Fruit fly (Drosophila melanogaster) whole organism, prepupa: ENCODE data around the gene Rint1.
A peak's percentile ranks its signal among the peaks of the same experiment; 100 is the strongest.

Source experiments
- CG10631 ChIP-seq: fragments of 200-800 bp; sonication (Bioruptor generic); optimal IDR thresholded peaks from 2 replicates; lab custom pipeline; 2016; ENCODE audit warnings: missing biosample characterization, missing genetic modification characterization
- CG10669 ChIP-seq: fragments of 200-800 bp; sonication (Bioruptor generic); optimal IDR thresholded peaks from 3 replicates; lab custom pipeline; 2018; ENCODE audit warnings: missing biosample characterization, mild to moderate bottlenecking, missing genetic modification characterization, moderate library complexity
- CG11762 ChIP-seq: fragments of 200-800 bp; sonication (Bioruptor generic); optimal IDR thresholded peaks from 3 replicates; lab custom pipeline; 2016; ENCODE audit warnings: missing biosample characterization, missing genetic modification characterization; ENCODE audit not compliant: insufficient read depth
- CG15336 ChIP-seq: fragments of 200-800 bp; sonication (Bioruptor generic); IDR thresholded peaks from 2 replicates; pipeline ENCODE4 v1.3.6; 2022; ENCODE audit warnings: missing biosample characterization, missing genetic modification characterization
- CG1621 ChIP-seq: fragments of 200-800 bp; sonication (Bioruptor generic); optimal IDR thresholded peaks from 3 replicates; lab custom pipeline; 2018; ENCODE audit warnings: missing biosample characterization, mild to moderate bottlenecking, missing genetic modification characterization
- CG16779 ChIP-seq: fragments of 200-800 bp; sonication (Bioruptor generic); optimal IDR thresholded peaks from 3 replicates; lab custom pipeline; 2017; ENCODE audit warnings: missing biosample characterization, mild to moderate bottlenecking, missing genetic modification characterization
- CG3032 ChIP-seq: fragments of 200-800 bp; optimal IDR thresholded peaks from 2 replicates; lab custom pipeline; 2019; ENCODE audit warnings: missing biosample characterization, mild to moderate bottlenecking, missing genetic modification characterization, moderate library complexity
- CG32006 ChIP-seq: fragments of 200-800 bp; sonication (Bioruptor generic); optimal IDR thresholded peaks from 3 replicates; lab custom pipeline; 2017; ENCODE audit warnings: missing biosample characterization, mild to moderate bottlenecking, missing genetic modification characterization
- CG34406 ChIP-seq: fragments of 200-800 bp; sonication (Bioruptor generic); optimal IDR thresholded peaks from 3 replicates; lab custom pipeline; 2016; ENCODE audit warnings: missing biosample characterization, missing genetic modification characterization
- CG3919 ChIP-seq: fragments of 200-800 bp; sonication (Bioruptor generic); optimal IDR thresholded peaks from 3 replicates; lab custom pipeline; 2016; ENCODE audit warnings: missing biosample characterization, missing genetic modification characterization
- CG4318 ChIP-seq: fragments of 200-800 bp; sonication (Bioruptor generic); optimal IDR thresholded peaks from 3 replicates; lab custom pipeline; 2017; ENCODE audit warnings: missing biosample characterization, mild to moderate bottlenecking, missing genetic modification characterization
- CG6792 ChIP-seq: fragments of 200-800 bp; sonication (Bioruptor generic); optimal IDR thresholded peaks from 3 replicates; lab custom pipeline; 2016; ENCODE audit warnings: missing biosample characterization, missing genetic modification characterization
- CG6808 ChIP-seq: fragments of 200-800 bp; sonication (Bioruptor generic); optimal IDR thresholded peaks from 3 replicates; lab custom pipeline; 2017; ENCODE audit warnings: missing biosample characterization, missing genetic modification characterization, mild to moderate bottlenecking, moderate library complexity, missing genetic modification reagents
- CG6854 ChIP-seq: fragments of 200-800 bp; sonication (Bioruptor generic); optimal IDR thresholded peaks from 2 replicates; lab custom pipeline; 2017; ENCODE audit warnings: missing biosample characterization, mild to moderate bottlenecking, missing genetic modification characterization
- CG7368 ChIP-seq: fragments of 200-800 bp; sonication (Bioruptor generic); optimal IDR thresholded peaks from 3 replicates; lab custom pipeline; 2016; ENCODE audit warnings: missing biosample characterization, missing genetic modification characterization
- CG8119 ChIP-seq: fragments of 200-800 bp; sonication (Bioruptor generic); IDR thresholded peaks from 3 replicates; pipeline ENCODE4 v1.3.6; 2022; ENCODE audit warnings: missing biosample characterization, missing genetic modification characterization
- CG8319 ChIP-seq: fragments of 200-800 bp; sonication (Bioruptor generic); optimal IDR thresholded peaks from 3 replicates; lab custom pipeline; 2016; ENCODE audit warnings: missing biosample characterization, missing genetic modification characterization
- CG8632 ChIP-seq: fragments of 200-800 bp; sonication (Bioruptor generic); optimal IDR thresholded peaks from 3 replicates; lab custom pipeline; 2016; ENCODE audit warnings: missing biosample characterization, missing genetic modification characterization
- CG9139 ChIP-seq: fragments of 200-800 bp; sonication (Bioruptor generic); optimal IDR thresholded peaks from 3 replicates; lab custom pipeline; 2017; ENCODE audit warnings: missing biosample characterization, mild to moderate bottlenecking, missing genetic modification characterization
- Eip75B ChIP-seq: fragments of 200-800 bp; sonication (Bioruptor generic); optimal IDR thresholded peaks from 3 replicates; lab custom pipeline; 2016; ENCODE audit warnings: missing biosample characterization, missing genetic modification characterization
- Eip78C ChIP-seq: fragments of 200-800 bp; sonication (Bioruptor generic); peaks from one replicate; lab custom pipeline; 2016; ENCODE audit warnings: missing biosample characterization, missing genetic modification characterization
- Eip93F ChIP-seq: fragments of 200-800 bp; sonication (Bioruptor generic); optimal IDR thresholded peaks from 2 replicates; lab custom pipeline; 2016; ENCODE audit warnings: missing biosample characterization, mild to moderate bottlenecking, missing genetic modification characterization
- Ets21C ChIP-seq: fragments of 200-800 bp; sonication (Bioruptor generic); optimal IDR thresholded peaks from 3 replicates; lab custom pipeline; 2016; ENCODE audit warnings: missing biosample characterization, missing genetic modification characterization
- Ets96B ChIP-seq: fragments of 200-800 bp; optimal IDR thresholded peaks from 2 replicates; lab custom pipeline; 2019; ENCODE audit warnings: missing biosample characterization, mild to moderate bottlenecking, missing genetic modification characterization, moderate library complexity
- Hr38 ChIP-seq: sonication (Bioruptor generic); optimal IDR thresholded peaks from 2 replicates; lab custom pipeline; 2016; ENCODE audit warnings: missing biosample characterization, missing genetic modification characterization
- Hr39 ChIP-seq: fragments of 200-800 bp; sonication (Bioruptor generic); optimal IDR thresholded peaks from 2 replicates; lab custom pipeline; 2016; ENCODE audit warnings: missing biosample characterization, missing genetic modification characterization
- Hr4 ChIP-seq: fragments of 200-800 bp; sonication (Bioruptor generic); optimal IDR thresholded peaks from 3 replicates; lab custom pipeline; 2016; ENCODE audit warnings: missing biosample characterization, missing genetic modification characterization
- Met ChIP-seq: fragments of 200-800 bp; sonication (Bioruptor generic); optimal IDR thresholded peaks from 3 replicates; lab custom pipeline; 2016; ENCODE audit warnings: missing biosample characterization, missing genetic modification characterization
- OdsH ChIP-seq: fragments of 200-800 bp; sonication (Bioruptor generic); optimal IDR thresholded peaks from 3 replicates; lab custom pipeline; 2016; ENCODE audit warnings: missing biosample characterization, missing genetic modification characterization
- Smox ChIP-seq: fragments of 200-800 bp; sonication (Bioruptor generic); optimal IDR thresholded peaks from 3 replicates; lab custom pipeline; 2016; ENCODE audit warnings: missing biosample characterization, missing genetic modification characterization
- Sox102F ChIP-seq: fragments of 200-800 bp; sonication (Bioruptor generic); optimal IDR thresholded peaks from 2 replicates; lab custom pipeline; 2016; ENCODE audit warnings: missing biosample characterization, mild to moderate bottlenecking, missing genetic modification characterization
- Sox14 ChIP-seq: fragments of 200-800 bp; sonication (Bioruptor generic); optimal IDR thresholded peaks from 3 replicates; lab custom pipeline; 2016; ENCODE audit warnings: missing biosample characterization, missing genetic modification characterization
- Sox15 ChIP-seq: fragments of 200-800 bp; sonication (Bioruptor generic); optimal IDR thresholded peaks from 3 replicates; lab custom pipeline; 2016; ENCODE audit warnings: missing biosample characterization, missing genetic modification characterization
- achi ChIP-seq: fragments of 200-800 bp; sonication (Bioruptor generic); optimal IDR thresholded peaks from 3 replicates; lab custom pipeline; 2016; ENCODE audit warnings: missing biosample characterization, missing genetic modification characterization
- cyc ChIP-seq: fragments of 200-800 bp; sonication (Bioruptor generic); optimal IDR thresholded peaks from 3 replicates; lab custom pipeline; 2016; ENCODE audit warnings: missing biosample characterization, missing genetic modification characterization
- dsx ChIP-seq: fragments of 200-800 bp; optimal IDR thresholded peaks from 3 replicates; lab custom pipeline; 2019; ENCODE audit warnings: missing biosample characterization, mild to moderate bottlenecking, missing genetic modification characterization, moderate library complexity; ENCODE audit not compliant: poor library complexity, severe bottlenecking
- fd85E ChIP-seq: fragments of 200-800 bp; sonication (Bioruptor generic); optimal IDR thresholded peaks from 3 replicates; lab custom pipeline; 2016; ENCODE audit warnings: missing biosample characterization, missing genetic modification characterization
- fkh ChIP-seq: fragments of 200-800 bp; sonication (Bioruptor generic); optimal IDR thresholded peaks from 3 replicates; lab custom pipeline; 2017; ENCODE audit warnings: missing biosample characterization, mild to moderate bottlenecking, missing genetic modification characterization, moderate library complexity
- lz ChIP-seq: fragments of 200-800 bp; sonication (Bioruptor generic); optimal IDR thresholded peaks from 3 replicates; lab custom pipeline; 2016; ENCODE audit warnings: missing biosample characterization, missing genetic modification characterization
- pdm3 ChIP-seq: fragments of 200-800 bp; sonication (Bioruptor generic); optimal IDR thresholded peaks from 3 replicates; lab custom pipeline; 2016; ENCODE audit warnings: missing biosample characterization, missing genetic modification characterization
- spab ChIP-seq: fragments of 200-800 bp; sonication (Bioruptor generic); optimal IDR thresholded peaks from 2 replicates; lab custom pipeline; 2017; ENCODE audit warnings: missing biosample characterization, mild to moderate bottlenecking, missing genetic modification characterization, missing genetic modification reagents
- ss ChIP-seq, 2 experiments: fragments of 200-800 bp; sonication (Bioruptor generic); optimal IDR thresholded peaks; 2 replicates in 1 of 2; 3 replicates in 1 of 2; lab custom pipeline; 2017 to 2018; ENCODE audit warnings: mild to moderate bottlenecking in 2 of 2, missing biosample characterization in 2 of 2, missing genetic modification characterization in 2 of 2, moderate library complexity in 1 of 2
- svp ChIP-seq: fragments of 200-800 bp; sonication (Bioruptor generic); peaks from one replicate; lab custom pipeline; 2016; ENCODE audit warnings: missing biosample characterization, missing genetic modification characterization
- topi ChIP-seq: fragments of 200-800 bp; sonication (Bioruptor generic); optimal IDR thresholded peaks from 3 replicates; lab custom pipeline; 2016; ENCODE audit warnings: missing biosample characterization, missing genetic modification characterization

The Rint1 gene

dm6 chr3L:7361095-7361522 lies 37.7 kb downstream of the Rint1 start (continued):
- no peak for TF ChIP-seq lz (GFP tag; lab: Kevin White, UChicago)
- TF ChIP-seq CG15336 (GFP tag; lab: Robert Waterston, UW) = peak; percentile 68
- TF ChIP-seq dsx (GFP tag; lab: Kevin White, UChicago) = no peak
- peak; percentile 95 for TF ChIP-seq svp
- no peak for TF ChIP-seq CG11762
- TF ChIP-seq Hr4 = peak; percentile 50
- no peak for TF ChIP-seq Met (GFP tag; lab: Kevin White, UChicago)
- no peak for TF ChIP-seq Hr39 (GFP tag; lab: Kevin White, UChicago)
- TF ChIP-seq achi = peak; percentile 5
- TF ChIP-seq fkh = no peak
- peak; percentile 51 for TF ChIP-seq CG9139 (GFP tag; lab: Kevin White, UChicago)
- TF ChIP-seq Eip93F (GFP tag; lab: Kevin White, UChicago) = no peak
- no peak for TF ChIP-seq CG4318 (GFP tag; lab: Kevin White, UChicago)

- no peak for TF ChIP-seq ss (GFP tag; optimal IDR thresholded peaks at IDR 0.05; lab: Kevin White, UChicago)
- peak; percentile 57 for TF ChIP-seq fkh
Measured at dm6 chr3L:7364717-7365278, 41.4 kb downstream of the Rint1 start.

DNA sequence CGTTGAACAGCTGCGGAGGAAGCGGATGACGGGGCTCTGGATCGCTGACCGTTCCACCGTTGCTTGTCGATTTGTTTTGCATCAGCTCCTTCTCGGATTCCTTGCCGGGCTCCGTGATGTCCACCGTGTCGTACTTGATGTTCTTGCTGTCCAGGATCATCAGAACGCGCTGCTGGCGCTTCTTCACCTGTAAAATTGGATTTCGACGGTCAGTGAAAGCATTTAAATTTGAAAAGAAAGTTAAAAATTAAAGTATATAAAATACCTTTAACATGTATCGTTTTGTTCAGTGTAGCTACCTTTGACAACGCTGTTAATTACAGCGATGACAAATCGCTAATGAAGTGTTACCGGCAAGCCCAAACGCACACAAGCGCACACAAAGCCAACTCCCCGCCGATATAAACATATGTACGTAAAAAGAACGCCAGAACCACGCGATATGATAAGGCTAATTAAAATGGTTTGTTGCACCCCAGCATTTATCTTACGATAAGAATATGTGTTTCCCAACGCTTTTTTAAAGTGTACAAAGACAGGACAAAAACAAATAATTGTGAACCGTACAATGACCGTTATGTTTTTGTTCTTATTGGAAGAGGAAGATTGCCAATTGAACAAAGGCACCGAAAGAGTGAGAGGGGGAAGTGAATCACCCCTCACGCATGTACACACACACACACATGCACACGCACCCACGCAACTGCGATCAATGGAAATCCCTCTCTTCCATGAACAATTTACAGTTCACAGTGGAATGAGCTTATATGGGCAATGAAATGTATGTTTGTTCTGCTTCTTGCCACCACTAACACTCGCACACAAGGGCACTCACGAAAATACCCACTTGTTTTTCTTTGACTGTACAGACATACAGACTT lies 44.6 kb downstream of the Rint1 start:
- TF ChIP-seq topi (GFP tag; lab: Kevin White, UChicago) (peak; percentile 15), Ets96B (no peak), CG7368 (no peak), svp (peak; percentile 48), Hr4 (peak; percentile 17), CG3919 (GFP tag; lab: Kevin White, UChicago) (peak; percentile 8), pdm3 (GFP tag; lab: Kevin White, UChicago) (no peak), CG8319 (GFP tag; lab: Kevin White, UChicago) (no peak), Smox (no peak), CG8119 (GFP tag; lab: Robert Waterston, UW) (peak; percentile 28; the same call in 1 of the 3 replicates), fkh (peak; percentile 77), Sox102F (GFP tag; lab: Kevin White, UChicago) (peak; percentile 46), Hr39 (GFP tag; lab: Kevin White, UChicago) (peak; percentile 17), CG6854 (no peak), Eip78C (peak; percentile 82), Eip75B (GFP tag; lab: Kevin White, UChicago) (no peak), CG6792 (GFP tag; lab: Kevin White, UChicago) (no peak), CG32006 (GFP tag; lab: Kevin White, UChicago) (peak; percentile 21), CG4318 (GFP tag; lab: Kevin White, UChicago) (no peak), CG34406 (no peak), CG6808 (GFP tag; lab: Kevin White, UChicago) (no peak), Eip93F (GFP tag; lab: Kevin White, UChicago) (peak; percentile 73), Ets21C (no peak), CG15336 (GFP tag; lab: Robert Waterston, UW) (peak; percentile 41), CG1621 (tag; lab: Kevin White, UChicago) (no peak), CG11762 (no peak), ss (GFP tag; optimal IDR thresholded peaks at IDR 0.05; lab: Kevin White, UChicago) (peak; percentile 44 to 45), Hr38 (no peak), CG8632 (peak; percentile 10), cyc (GFP tag; lab: Kevin White, UChicago) (no peak), CG10631 (GFP tag; lab: Kevin White, UChicago) (no peak), Met (GFP tag; lab: Kevin White, UChicago) (peak; percentile 20), CG16779 (tag; lab: Kevin White, UChicago) (no peak), spab (GFP tag; lab: Kevin White, UChicago) (no peak), lz (GFP tag; lab: Kevin White, UChicago) (peak; percentile 25), OdsH (GFP tag; lab: Kevin White, UChicago) (no peak), CG3032 (tag; lab: Kevin White, UChicago) (no peak), Sox15 (no peak), fd85E (no peak), Sox14 (GFP tag; lab: Kevin White, UChicago) (peak; percentile 94), CG10669 (GFP tag; lab: Kevin White, UChicago) (peak; percentile 8)
